Worm (Caenorhabditis elegans) whole organism, L2 larva: ENCODE measurements around the gene tbx-37.

Source experiments
- ZK546.5 ChIP-seq: sonication (generic microtip); optimal IDR thresholded peaks from 2 replicates; lab custom pipeline; 2017; ENCODE audit warnings: missing biosample characterization, missing genetic modification characterization
- aly-2 ChIP-seq: fragments of 150-350 bp; optimal IDR thresholded peaks from 2 replicates; lab custom pipeline; 2014; ENCODE audit warnings: missing biosample characterization, missing genetic modification characterization
- ceh-82 ChIP-seq: fragments of 150-350 bp; optimal IDR thresholded peaks from 2 replicates; lab custom pipeline; 2014; ENCODE audit warnings: missing biosample characterization, missing genetic modification characterization
- egl-27 ChIP-seq: sonication (generic microtip); optimal IDR thresholded peaks from 3 replicates; lab custom pipeline; 2017; ENCODE audit warnings: missing biosample characterization, missing genetic modification reagents, missing genetic modification characterization
- mbf-1 ChIP-seq: sonication (generic microtip); optimal IDR thresholded peaks from 2 replicates; lab custom pipeline; 2017; ENCODE audit warnings: missing biosample characterization, missing genetic modification characterization
- nhr-12 ChIP-seq: fragments of 150-350 bp; optimal IDR thresholded peaks from 2 replicates; lab custom pipeline; 2014; ENCODE audit warnings: missing biosample characterization, missing genetic modification characterization
- sma-3 ChIP-seq: sonication (generic microtip); optimal IDR thresholded peaks from 2 replicates; lab custom pipeline; 2016; ENCODE audit warnings: missing genetic modification reagents, missing genetic modification characterization, missing compliant biosample characterization
- snpc-4 ChIP-seq: fragments of 150-350 bp; optimal IDR thresholded peaks from 2 replicates; lab custom pipeline; 2014; ENCODE audit warnings: missing biosample characterization, missing genetic modification characterization
- unc-39 ChIP-seq: fragments of 150-350 bp; optimal IDR thresholded peaks from 2 replicates; lab custom pipeline; 2014; ENCODE audit warnings: missing biosample characterization, missing genetic modification characterization
- unc-62 ChIP-seq: fragments of 150-350 bp; optimal IDR thresholded peaks from 2 replicates; lab custom pipeline; 2014; ENCODE audit warnings: missing biosample characterization, missing genetic modification reagents, missing genetic modification characterization
- zag-1 ChIP-seq: fragments of 150-350 bp; optimal IDR thresholded peaks from 2 replicates; lab custom pipeline; 2014; ENCODE audit warnings: missing biosample characterization, missing genetic modification characterization
- ztf-1 ChIP-seq: fragments of 200-800 bp; sonication (Bioruptor generic); conservative IDR thresholded peaks from 2 replicates; pipeline ENCODE4 v1.3.6; 2022; ENCODE audit warnings: missing genetic modification characterization, missing compliant biosample characterization

ce11 chrIII:11270795-11271194 is 43.9 kb upstream of the tbx-37 start, which contains the start of gene obr-1:
- TF ChIP-seq unc-39 (tag; lab: Kevin White, UChicago) (no peak), zag-1 (tag; lab: Kevin White, UChicago) (no peak), snpc-4 (tag; lab: Kevin White, UChicago) (no peak), mbf-1 (tag; lab: Kevin White, UChicago) (no peak), unc-62 (GFP tag; lab: Kevin White, UChicago) (no peak), aly-2 (tag; lab: Kevin White, UChicago) (no peak), nhr-12 (no peak), sma-3 (GFP tag; lab: Kevin White, UChicago) (no peak), ZK546.5 (tag; lab: Kevin White, UChicago) (no peak), egl-27 (tag; lab: Kevin White, UChicago) (no peak), ztf-1 (no peak), ceh-82 (no peak)
